Worm (Caenorhabditis elegans): ENCODE data around the gene nphp-2.

The nphp-2 gene

ce11 chrV:1857840-1858239, 37.7 kb upstream of the nphp-2 start:
- TF ChIP-seq zag-1 (tag; optimal IDR thresholded peaks at IDR 0.05) (no peak), nhr-10 (tag; optimal IDR thresholded peaks at IDR 0.05) (no peak), ama-1 (optimal IDR thresholded peaks at IDR 0.05) (no peak), mab-5 (tag; optimal IDR thresholded peaks at IDR 0.05) (no peak), unc-55 (GFP tag; optimal IDR thresholded peaks at IDR 0.05) (no peak), nhr-6 (tag; optimal IDR thresholded peaks at IDR 0.05) (no peak), ztf-11 (tag; optimal IDR thresholded peaks at IDR 0.05) (no peak), nhr-21 (tag; optimal IDR thresholded peaks at IDR 0.05) (no peak), ZK546.5 (tag; optimal IDR thresholded peaks at IDR 0.05) (no peak), nhr-129 (tag; optimal IDR thresholded peaks at IDR 0.05) (no peak), F13H6.1 (tag; optimal IDR thresholded peaks at IDR 0.05) (no peak), ceh-82 (tag; optimal IDR thresholded peaks at IDR 0.05) (no peak), sma-3 (GFP tag; optimal IDR thresholded peaks at IDR 0.05) (no peak)

DNA sequence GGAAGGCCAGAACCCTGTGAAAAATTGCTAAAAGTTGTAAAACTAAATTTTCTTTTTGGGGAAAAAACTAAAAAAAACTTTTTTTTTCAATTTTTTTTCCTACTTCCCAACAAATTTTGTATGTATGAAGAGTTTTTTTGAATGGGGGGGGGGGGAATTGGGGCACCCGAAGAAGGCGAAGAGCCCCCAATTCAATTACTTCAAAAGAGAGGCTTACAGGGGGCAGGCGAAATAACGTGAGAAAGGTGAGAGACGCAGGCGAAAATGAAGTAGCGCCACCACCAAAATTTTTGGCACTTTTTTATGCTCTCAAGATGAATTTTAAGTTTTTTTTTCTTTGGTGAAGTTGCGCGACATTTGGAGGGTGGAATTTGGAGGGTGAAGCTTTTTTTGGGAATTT, 32.6 kb upstream of the nphp-2 start:
- TF ChIP-seq gmeb-1 (tag; optimal IDR thresholded peaks at IDR 0.05) (no peak), nhr-12 (tag; optimal IDR thresholded peaks at IDR 0.05) (no peak), nhr-23 (tag; optimal IDR thresholded peaks at IDR 0.05) (no peak), peb-1 (tag; optimal IDR thresholded peaks at IDR 0.05) (no peak), nhr-129 (tag; optimal IDR thresholded peaks at IDR 0.05) (no peak), nhr-21 (tag; optimal IDR thresholded peaks at IDR 0.05) (no peak), R02D3.7 (tag; optimal IDR thresholded peaks at IDR 0.05) (no peak), aly-2 (tag; optimal IDR thresholded peaks at IDR 0.05) (no peak), nhr-11 (tag; optimal IDR thresholded peaks at IDR 0.05) (no peak), ama-1 (optimal IDR thresholded peaks at IDR 0.05) (no peak), Y55F3AM.14 (GFP tag; optimal IDR thresholded peaks at IDR 0.05) (no peak), elt-3 (tag; optimal IDR thresholded peaks at IDR 0.05) (no peak), nhr-6 (tag; optimal IDR thresholded peaks at IDR 0.05) (no peak)

DNA sequence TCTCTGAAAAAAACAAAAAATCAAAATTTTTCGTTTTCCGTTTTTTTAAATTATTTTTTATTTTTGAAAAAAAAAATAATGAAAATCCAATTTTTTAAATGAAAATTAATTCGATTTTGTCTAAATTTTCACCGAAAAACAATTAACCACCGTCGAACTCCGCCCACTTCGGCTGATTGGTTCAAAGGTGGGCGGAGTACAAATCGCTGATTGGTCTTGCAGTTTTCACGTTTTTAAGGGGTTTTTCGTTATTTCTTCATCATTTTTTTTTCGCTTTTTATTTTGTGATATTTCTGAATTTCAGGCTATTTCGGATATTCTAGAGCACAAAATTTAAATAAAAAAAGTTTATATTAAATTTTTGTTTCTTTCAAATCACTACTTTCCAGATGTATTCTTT, 30.6 kb upstream of the nphp-2 start:
- TF ChIP-seq elt-3 (tag; optimal IDR thresholded peaks at IDR 0.05) (no peak), fos-1 (tag; optimal IDR thresholded peaks at IDR 0.05) (no peak), nhr-129 (tag; optimal IDR thresholded peaks at IDR 0.05) (no peak), elt-1 (tag; optimal IDR thresholded peaks at IDR 0.05) (no peak), unc-62 (GFP tag; optimal IDR thresholded peaks at IDR 0.05) (no peak)

DNA sequence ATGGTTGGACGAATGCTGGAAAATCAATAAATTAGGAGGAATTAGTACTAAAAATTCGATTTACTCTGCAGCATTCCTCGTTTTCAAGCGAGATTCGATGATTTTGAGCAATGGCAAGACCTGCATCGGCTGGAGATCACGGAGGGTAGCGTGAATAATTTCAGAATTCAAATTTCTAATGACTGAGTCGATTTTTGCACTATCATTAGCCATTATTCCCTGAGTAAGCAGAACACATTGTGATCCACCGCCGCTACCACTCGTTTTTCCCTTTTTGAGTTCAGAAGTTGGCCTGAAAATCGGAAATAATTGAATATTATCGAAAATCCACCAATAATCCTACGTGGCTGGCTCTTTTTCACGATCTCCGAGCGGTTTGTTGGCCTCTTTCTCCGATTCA, 27.6 kb upstream of the nphp-2 start:
- TF ChIP-seq ztf-11 (tag; optimal IDR thresholded peaks at IDR 0.05) (no peak), nhr-10 (tag; optimal IDR thresholded peaks at IDR 0.05) (no peak), nhr-129 (tag; optimal IDR thresholded peaks at IDR 0.05) (no peak), nhr-237 (tag; optimal IDR thresholded peaks at IDR 0.05) (no peak), sem-4 (tag; optimal IDR thresholded peaks at IDR 0.05) (no peak), nhr-21 (tag; optimal IDR thresholded peaks at IDR 0.05) (no peak), R02D3.7 (tag; optimal IDR thresholded peaks at IDR 0.05) (no peak), ceh-16 (tag; optimal IDR thresholded peaks at IDR 0.05) (no peak), nhr-77 (tag; optimal IDR thresholded peaks at IDR 0.05) (no peak)

DNA sequence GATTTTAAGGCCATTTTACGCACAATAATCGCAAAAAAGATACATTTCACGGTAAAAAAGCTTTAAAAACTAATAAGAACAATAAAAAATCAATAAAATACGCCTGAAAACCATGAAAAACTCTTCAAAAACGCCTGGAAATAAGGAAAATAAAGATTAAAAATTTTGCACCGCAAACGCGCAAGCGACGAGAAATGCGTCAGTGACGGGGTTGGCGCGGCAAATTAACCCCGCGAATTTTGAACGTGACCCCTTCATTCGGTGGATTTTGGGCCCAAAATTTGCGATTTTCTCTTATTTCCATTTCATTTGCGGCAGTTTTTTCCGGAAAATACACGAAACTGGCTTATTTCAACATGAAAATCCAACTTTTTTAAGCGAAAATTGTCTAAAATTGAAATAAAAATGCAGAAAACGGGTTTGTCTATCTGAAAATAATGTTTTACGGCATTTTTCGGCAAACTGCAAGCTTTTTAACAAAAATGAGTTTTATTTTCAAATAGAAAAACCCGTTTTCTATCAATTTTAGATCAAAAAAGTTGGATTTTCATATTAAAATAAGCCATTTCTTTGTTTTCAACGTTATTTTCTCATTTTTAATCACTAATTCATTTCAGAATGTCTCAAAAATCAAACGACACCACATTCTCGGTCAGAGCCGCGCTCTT, 26.9 kb upstream of the nphp-2 start, which contains the start of gene knl-3:
knl-3 (plus strand) TSS at position 618 of the 668 bp plus-strand sequence.
- TF ChIP-seq nhr-23 (tag; optimal IDR thresholded peaks at IDR 0.05) (no peak), skn-1 (tag; optimal IDR thresholded peaks at IDR 0.05) (no peak), nhr-237 (tag; optimal IDR thresholded peaks at IDR 0.05) (no peak), elt-1 (tag; optimal IDR thresholded peaks at IDR 0.05) (no peak), sma-9 (GFP tag; optimal IDR thresholded peaks at IDR 0.05) (no peak), sma-9 (tag; optimal IDR thresholded peaks at IDR 0.05) (no peak), gmeb-1 (tag; optimal IDR thresholded peaks at IDR 0.05) (peak; percentile 97), lin-39 (tag; optimal IDR thresholded peaks at IDR 0.05) (no peak), nhr-10 (tag; optimal IDR thresholded peaks at IDR 0.05) (peak; percentile 70), ceh-16 (tag; optimal IDR thresholded peaks at IDR 0.05) (peak; percentile 76), lin-11 (tag; optimal IDR thresholded peaks at IDR 0.05) (peak; percentile 86), ztf-4 (tag; optimal IDR thresholded peaks at IDR 0.05) (no peak), mbf-1 (tag; optimal IDR thresholded peaks at IDR 0.05) (no peak), ztf-11 (tag; optimal IDR thresholded peaks at IDR 0.05) (no peak), nhr-129 (tag; optimal IDR thresholded peaks at IDR 0.05) (peak; percentile 73), mdl-1 (tag; optimal IDR thresholded peaks at IDR 0.05) (peak in 1 of 2 experiments; percentile 41), Y55F3AM.14 (GFP tag; optimal IDR thresholded peaks at IDR 0.05) (peak; percentile 47), sem-4 (tag; optimal IDR thresholded peaks at IDR 0.05) (peak; percentile 56), snpc-4 (tag; optimal IDR thresholded peaks at IDR 0.05) (peak; percentile 68), ceh-82 (tag; optimal IDR thresholded peaks at IDR 0.05) (no peak), unc-62 (GFP tag; optimal IDR thresholded peaks at IDR 0.05) (no peak), nhr-25 (tag; optimal IDR thresholded peaks at IDR 0.05) (peak; percentile 89), nhr-77 (tag; optimal IDR thresholded peaks at IDR 0.05) (no peak), nhr-11 (tag; optimal IDR thresholded peaks at IDR 0.05) (no peak), ztf-1 (GFP tag; conservative IDR thresholded peaks at IDR 0.05) (no peak), lin-13 (GFP tag; optimal IDR thresholded peaks at IDR 0.05) (peak; percentile 86), peb-1 (tag; optimal IDR thresholded peaks at IDR 0.05) (no peak), crh-2 (tag; optimal IDR thresholded peaks at IDR 0.05) (peak; percentile 93), nhr-6 (tag; optimal IDR thresholded peaks at IDR 0.05) (peak; percentile 19), blmp-1 (tag; optimal IDR thresholded peaks at IDR 0.05; ENCODE audit: insufficient read depth) (peak; percentile 47), elt-3 (tag; optimal IDR thresholded peaks at IDR 0.05) (no peak)

Data from whole organism, L2 larva.